Worm (Caenorhabditis elegans): ENCODE results near the gene K09E4.4.

DNA sequence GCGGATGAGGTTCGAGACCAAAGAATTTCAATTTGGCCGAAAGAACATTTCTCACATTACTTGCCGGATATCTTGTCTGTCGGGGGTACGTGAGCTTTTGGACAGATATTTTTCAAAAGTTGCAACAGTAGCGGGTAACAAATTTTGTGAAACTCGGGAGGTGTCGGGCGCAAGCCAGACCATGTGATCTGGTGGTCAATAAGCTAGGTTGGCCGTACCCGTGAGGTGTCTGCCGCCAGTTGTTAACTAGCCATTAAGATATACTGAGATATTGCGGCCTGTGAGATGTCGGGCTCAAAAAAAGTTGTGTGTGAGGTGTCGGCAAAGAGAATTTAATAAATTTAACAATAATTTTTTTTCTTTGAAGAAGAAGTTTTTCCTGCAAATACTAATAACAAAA is 3.6 kb downstream of the K09E4.4 start:
- TF ChIP-seq nhr-28 (tag; optimal IDR thresholded peaks at IDR 0.05) (no peak), lin-39 (tag; optimal IDR thresholded peaks at IDR 0.05) (no peak)
